Worm (Caenorhabditis elegans) whole organism, late embryonic: ENCODE measurements around the gene F56A8.3.
"Not testable (repeated sequence)": the region's sequence is repeated elsewhere in the genome, so short reads cannot be mapped to it uniquely, and the experiment has no call there.

Source experiments
- Y22D7AL.16 ChIP-seq: sonication (generic microtip); optimal IDR thresholded peaks from 2 replicates; lab custom pipeline; 2016; ENCODE audit warnings: missing genetic modification characterization, missing compliant biosample characterization
- ama-1 ChIP-seq: fragments of 150-350 bp; optimal IDR thresholded peaks from 2 replicates; lab custom pipeline; 2014
- ceh-19 ChIP-seq: fragments of 200-800 bp; sonication (Bioruptor generic); optimal IDR thresholded peaks from 2 replicates; lab custom pipeline; 2018; ENCODE audit warnings: mild to moderate bottlenecking, missing genetic modification characterization, missing compliant biosample characterization
- ceh-2 ChIP-seq: sonication (generic microtip); optimal IDR thresholded peaks from 2 replicates; lab custom pipeline; 2016; ENCODE audit warnings: missing genotype, missing genetic modification characterization, missing compliant biosample characterization
- ceh-45 ChIP-seq: fragments of 200-800 bp; sonication (Bioruptor generic); IDR thresholded peaks from 2 replicates; pipeline ENCODE4 v1.3.6; 2022; ENCODE audit warnings: missing genetic modification reagents, missing genetic modification characterization, missing compliant biosample characterization
- ceh-6 ChIP-seq: fragments of 200-800 bp; sonication (Bioruptor generic); optimal IDR thresholded peaks from 2 replicates; lab custom pipeline; 2018; ENCODE audit warnings: mild to moderate bottlenecking, missing genetic modification characterization, missing compliant biosample characterization
- dmd-4 ChIP-seq: sonication (generic microtip); optimal IDR thresholded peaks from 2 replicates; lab custom pipeline; 2016; ENCODE audit warnings: borderline replicate concordance, missing genetic modification characterization, missing compliant biosample characterization
- dve-1 ChIP-seq: sonication (generic microtip); optimal IDR thresholded peaks from 2 replicates; lab custom pipeline; 2017; ENCODE audit warnings: antibody characterized with exemption, mild to moderate bottlenecking, missing genetic modification characterization, missing compliant biosample characterization
- fax-1 ChIP-seq: sonication (generic microtip); optimal IDR thresholded peaks from 2 replicates; lab custom pipeline; 2016; ENCODE audit warnings: missing genotype, missing genetic modification characterization, missing compliant biosample characterization
- fkh-10 ChIP-seq: fragments of 150-350 bp; optimal IDR thresholded peaks from 2 replicates; lab custom pipeline; 2014; ENCODE audit warnings: missing biosample characterization, missing genetic modification reagents, missing genetic modification characterization
- lin-11 ChIP-seq: fragments of 200-800 bp; sonication (Bioruptor generic); optimal IDR thresholded peaks from 2 replicates; lab custom pipeline; 2018; ENCODE audit warnings: mild to moderate bottlenecking, missing genetic modification characterization, missing compliant biosample characterization
- pqm-1 ChIP-seq: sonication (generic microtip); optimal IDR thresholded peaks from 2 replicates; lab custom pipeline; 2016; ENCODE audit warnings: missing genetic modification characterization, missing compliant biosample characterization
- sox-2 ChIP-seq: fragments of 200-800 bp; sonication (Bioruptor generic); IDR thresholded peaks from 2 replicates; pipeline ENCODE4 v1.3.6; 2022; ENCODE audit warnings: missing genetic modification reagents, missing genetic modification characterization, missing compliant biosample characterization

DNA sequence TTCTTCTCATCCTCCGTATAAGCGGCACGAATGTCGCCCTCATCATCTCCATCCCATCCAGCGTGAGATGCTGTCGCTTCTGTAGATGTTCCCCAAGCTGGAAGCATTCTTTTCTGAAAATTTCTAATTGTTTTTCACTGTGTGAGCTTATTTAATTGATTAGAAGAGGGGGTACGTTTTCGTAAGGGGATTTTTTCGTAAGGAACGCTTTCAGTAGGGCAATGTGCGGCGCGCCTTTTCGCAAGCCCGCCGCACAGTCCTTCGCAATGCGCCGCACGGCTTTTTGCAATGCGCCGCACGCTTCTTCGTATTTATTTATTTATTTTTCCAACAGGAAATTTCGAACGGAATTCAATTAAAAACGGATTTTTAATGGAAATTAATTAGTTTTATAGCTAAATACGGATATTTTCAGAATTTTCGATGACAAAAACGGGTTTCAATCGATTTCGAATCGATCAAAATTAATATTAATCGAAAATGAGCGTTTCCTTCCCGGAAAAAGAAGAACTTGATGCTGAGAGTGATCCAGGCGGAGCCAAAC, 36.4 kb downstream of the F56A8.3 start, which contains the start of gene set-25:
- TF ChIP-seq ama-1 (lab: Kevin White, UChicago); dve-1 (tag; lab: Kevin White, UChicago); Y22D7AL.16 (tag; lab: Kevin White, UChicago); ceh-19 (GFP tag; lab: Kevin White, UChicago); lin-11 (tag; lab: Kevin White, UChicago); fkh-10; pqm-1 (tag; lab: Kevin White, UChicago); ceh-6 (GFP tag; lab: Kevin White, UChicago); sox-2 (GFP tag; lab: Robert Waterston, UW): not testable (repeated sequence)
- TF ChIP-seq ceh-45 (GFP tag; lab: Robert Waterston, UW): peak; percentile 48; the same call in 1 of the 2 replicates
- peak; percentile 27 for TF ChIP-seq fax-1 (tag; lab: Kevin White, UChicago)
- peak; percentile 22 for TF ChIP-seq dmd-4
- TF ChIP-seq ceh-2: peak; percentile 59
